Worm (Caenorhabditis elegans): Measurements from ENCODE around the gene srj-55.

DNA sequence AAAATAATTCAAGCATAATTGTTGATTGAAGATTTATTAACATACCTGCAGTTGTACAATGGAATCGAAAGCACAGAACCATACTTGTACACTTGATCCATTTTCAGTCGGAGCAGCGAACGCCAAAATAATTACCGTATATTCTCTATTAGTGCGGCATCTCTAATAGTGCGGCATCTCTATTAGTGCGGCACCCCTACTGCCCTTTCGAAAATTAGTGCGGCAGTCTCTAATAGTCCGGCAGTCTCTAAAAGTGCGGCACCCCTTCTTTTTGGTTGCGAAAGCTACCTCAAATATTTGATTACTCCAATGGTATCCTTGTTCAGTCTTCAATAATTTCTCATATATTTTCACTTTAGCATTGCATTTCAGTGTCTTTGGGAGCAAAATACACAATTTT is 39.6 kb downstream of the srj-55 start, which contains the start of gene srt-34:
- TF ChIP-seq nhr-28 (tag; optimal IDR thresholded peaks at IDR 0.05), result no peak
- no peak for TF ChIP-seq sptf-1 (tag; optimal IDR thresholded peaks at IDR 0.05)
- TF ChIP-seq lsy-2 (tag; optimal IDR thresholded peaks at IDR 0.05), result no peak
- no peak for TF ChIP-seq elt-3 (tag; optimal IDR thresholded peaks at IDR 0.05)
- no peak for TF ChIP-seq nhr-76 (tag; optimal IDR thresholded peaks at IDR 0.05)
- TF ChIP-seq cnd-1 (tag; optimal IDR thresholded peaks at IDR 0.05), result no peak
- TF ChIP-seq snpc-4 (tag; optimal IDR thresholded peaks at IDR 0.05), result no peak
- TF ChIP-seq blmp-1 (tag; optimal IDR thresholded peaks at IDR 0.05), result no peak
- TF ChIP-seq sem-2 (GFP tag; optimal IDR thresholded peaks at IDR 0.05), result no peak
- TF ChIP-seq unc-39 (tag; optimal IDR thresholded peaks at IDR 0.05), result no peak
